Worm (Caenorhabditis elegans) whole organism, L1 larva: ENCODE measurements around the gene Y43C5A.2.

ENCODE experiments used
- C04F5.9 ChIP-seq: sonication (generic microtip); optimal IDR thresholded peaks from 2 replicates; lab custom pipeline; 2016; ENCODE audit warnings: missing genetic modification characterization, missing compliant biosample characterization
- ceh-8 ChIP-seq: fragments of 200-800 bp; sonication (Bioruptor generic); optimal IDR thresholded peaks from 2 replicates; lab custom pipeline; 2018; ENCODE audit warnings: mild to moderate bottlenecking, missing genetic modification characterization, moderate library complexity, missing compliant biosample characterization
- ceh-82 ChIP-seq, 3 experiments: fragments of 150-350 bp in 1 of 3; sonication (generic microtip) in 2 of 3; optimal IDR thresholded peaks; 2 replicates each; lab custom pipeline; 2014 to 2017; ENCODE audit warnings: missing biosample characterization in 3 of 3, missing genetic modification characterization in 3 of 3
- elt-3 ChIP-seq, 6 experiments: fragments of 150-350 bp in 1 of 6; sonication (generic microtip); optimal IDR thresholded peaks; 2 replicates each; lab custom pipeline; 2017 to 2018; ENCODE audit warnings: missing biosample characterization in 6 of 6, missing genetic modification characterization in 6 of 6, inconsistent platforms in 1 of 6
- nhr-19 ChIP-seq: fragments of 200-800 bp; sonication (Bioruptor generic); conservative IDR thresholded peaks from 2 replicates; pipeline ENCODE4 v1.3.6; 2022; ENCODE audit warnings: missing genetic modification characterization, missing compliant biosample characterization
- nhr-71 ChIP-seq: sonication (generic microtip); optimal IDR thresholded peaks from 2 replicates; lab custom pipeline; 2016; ENCODE audit warnings: mild to moderate bottlenecking, missing genetic modification characterization, moderate library complexity, missing compliant biosample characterization
- skn-1 ChIP-seq: fragments of 150-350 bp; optimal IDR thresholded peaks from 2 replicates; lab custom pipeline; 2014; ENCODE audit warnings: missing biosample characterization, missing genetic modification characterization
- snpc-4 ChIP-seq: fragments of 150-350 bp; optimal IDR thresholded peaks from 2 replicates; lab custom pipeline; 2014; ENCODE audit warnings: missing biosample characterization, missing genetic modification characterization
- zag-1 ChIP-seq: fragments of 150-350 bp; optimal IDR thresholded peaks from 2 replicates; lab custom pipeline; 2014; ENCODE audit warnings: missing biosample characterization, missing genetic modification characterization

ce11 chrIV:10261061-10261460, 8.6 kb upstream of the Y43C5A.2 start:
- TF ChIP-seq zag-1 (tag; lab: Kevin White, UChicago) (no peak), ceh-8 (GFP tag; lab: Kevin White, UChicago) (no peak), elt-3 (tag; optimal IDR thresholded peaks at IDR 0.05; lab: Kevin White, UChicago) (peak in 4 of 6 experiments; percentile 64 to 94 (median 82)), skn-1 (tag; lab: Kevin White, UChicago) (no peak), nhr-71 (tag; lab: Kevin White, UChicago) (no peak), snpc-4 (tag; lab: Kevin White, UChicago) (no peak), C04F5.9 (tag; lab: Kevin White, UChicago) (no peak), ceh-82 (tag; optimal IDR thresholded peaks at IDR 0.05; lab: Kevin White, UChicago) (no peak), nhr-19 (GFP tag; lab: Robert Waterston, UW) (no peak)
